1 fruit fly cellular context compared by ENCODE assay signal in the genomic region with DNA sequence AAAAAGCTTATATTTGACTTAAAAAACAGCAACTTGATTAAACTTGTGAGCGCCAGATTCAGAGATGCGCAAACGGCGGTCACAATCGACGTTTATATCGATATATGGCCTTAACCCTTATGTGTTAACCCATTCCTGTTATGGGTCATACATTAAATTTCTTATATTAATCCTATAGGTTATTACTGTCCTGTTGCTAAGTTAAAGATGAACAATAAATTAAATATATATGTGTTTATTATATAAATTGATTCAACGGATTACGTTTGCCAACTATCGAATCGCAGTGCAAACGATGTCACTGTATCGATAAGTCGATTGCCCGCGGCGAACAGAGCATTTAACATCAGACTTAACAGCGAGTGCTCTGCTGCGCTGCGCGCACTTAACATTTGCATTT.
TF ChIP-seq lines count a peak whose summit lies in the region.

TSS of gene CG3740 (minus strand) at position 84 of the 400 bp plus-strand sequence.
TSS of gene hfw (plus strand) at position 357 of the 400 bp plus-strand sequence.

TF ChIP-seq in whole organism, embryonic, 481 proteins besides CTCF, POLR2A, EP300 and RAD21 (continued from another document):
- TF ChIP-seq Blimp-1 (GFP tag; optimal IDR thresholded peaks at IDR 0.05; lab: Kevin White, UChicago) (no peak), NC2β (GFP tag; optimal IDR thresholded peaks at IDR 0.05; lab: Kevin White, UChicago) (no peak), ewg (GFP tag; optimal IDR thresholded peaks at IDR 0.05; lab: Kevin White, UChicago) (peak; percentile 67), CrebB (tag; optimal IDR thresholded peaks at IDR 0.05; lab: Kevin White, UChicago) (no peak), mam (GFP tag; optimal IDR thresholded peaks at IDR 0.05; lab: Kevin White, UChicago) (peak; percentile 9)
